Fruit fly (Drosophila melanogaster) whole organism, adult: Measurements from ENCODE around the gene Mrp5.
A peak's percentile ranks its signal among the peaks of the same experiment; 100 is the strongest.

Experiments used
- CG7101 ChIP-seq: fragments of 200-800 bp; sonication (Bioruptor generic); optimal IDR thresholded peaks from 2 replicates; lab custom pipeline; 2018; ENCODE audit warnings: missing biosample characterization, mild to moderate bottlenecking, missing genetic modification characterization, moderate library complexity
- cic ChIP-seq: fragments of 200-800 bp; sonication (Bioruptor generic); optimal IDR thresholded peaks from 2 replicates; lab custom pipeline; 2017; ENCODE audit warnings: missing biosample characterization, mild to moderate bottlenecking, missing genetic modification characterization, moderate library complexity

dm6 chr3R:19875118-19875887 is at the start of gene Mrp5:
- TF ChIP-seq CG7101 (tag; lab: Kevin White, UChicago) (no peak), cic (peak; percentile 61)
